Worm (Caenorhabditis elegans): ENCODE measurements around the gene C17C3.3.

The C17C3.3 gene

DNA sequence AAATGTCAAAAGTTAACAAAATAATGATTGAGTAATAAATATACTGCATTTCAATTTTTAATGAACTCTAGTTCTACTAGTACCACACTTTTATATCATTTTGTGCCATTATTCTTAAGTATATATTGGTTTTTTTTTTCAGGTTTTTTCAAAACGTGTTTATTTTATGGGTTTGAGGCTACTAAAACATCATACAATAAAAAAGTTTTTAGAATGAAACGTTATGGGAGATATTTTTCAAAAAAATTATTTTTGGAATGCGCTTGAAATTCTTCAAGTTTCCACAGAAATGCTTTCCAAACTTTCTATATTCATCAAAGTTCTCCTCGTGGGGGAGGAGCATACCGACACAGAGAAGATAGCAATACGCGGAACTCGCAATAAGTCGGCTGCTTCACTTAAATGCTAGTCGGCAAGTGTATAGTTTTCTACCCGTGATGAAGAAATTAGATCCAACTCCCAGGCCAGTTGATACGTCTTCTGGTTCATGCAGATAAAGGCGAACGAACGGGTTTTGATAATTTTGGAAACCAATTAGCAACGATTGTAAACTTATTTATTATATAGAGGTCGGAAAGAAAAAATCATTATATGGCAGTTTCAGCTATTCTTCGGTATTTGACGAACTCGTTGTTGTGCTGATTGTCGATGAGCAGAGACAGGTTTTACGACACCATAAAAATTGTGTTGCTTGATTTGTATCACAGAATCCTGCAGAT is 37.9 kb downstream of the C17C3.3 start, which contains the start of gene C17G10.10 (continued):
- TF ChIP-seq ceh-88 (GFP tag; IDR thresholded peaks at IDR 0.05) (no peak), nhr-20 (tag; optimal IDR thresholded peaks at IDR 0.05) (peak; percentile 95), ceh-63 (GFP tag; optimal IDR thresholded peaks at IDR 0.05) (no peak), lsy-2 (tag; optimal IDR thresholded peaks at IDR 0.05) (peak; percentile 54 to 70), zag-1 (tag; optimal IDR thresholded peaks at IDR 0.05) (no peak), aly-2 (tag; optimal IDR thresholded peaks at IDR 0.05) (peak; percentile 78), elt-2 (tag; optimal IDR thresholded peaks at IDR 0.05) (peak; percentile 93), ztf-11 (tag; optimal IDR thresholded peaks at IDR 0.05) (no peak), pag-3 (tag; optimal IDR thresholded peaks at IDR 0.05; ENCODE audit: borderline replicate concordance, insufficient read depth) (no peak), sptf-1 (tag; optimal IDR thresholded peaks at IDR 0.05) (no peak), fkh-8 (tag; optimal IDR thresholded peaks at IDR 0.05) (no peak), fos-1 (tag; optimal IDR thresholded peaks at IDR 0.05) (peak; percentile 65), unc-130 (tag; optimal IDR thresholded peaks at IDR 0.05) (peak; percentile 60), efl-3 (GFP tag; optimal IDR thresholded peaks at IDR 0.05) (peak; percentile 4), lir-3 (tag; optimal IDR thresholded peaks at IDR 0.05; ENCODE audit: poor library complexity) (peak; percentile 28), tbx-2 (tag; optimal IDR thresholded peaks at IDR 0.05) (peak; percentile 73), hpl-2 (GFP tag; optimal IDR thresholded peaks at IDR 0.05) (peak; percentile 57), mab-9 (GFP tag; IDR thresholded peaks at IDR 0.05) (no peak), mdl-1 (tag; optimal IDR thresholded peaks at IDR 0.05) (peak in 1 of 2 experiments; percentile 82), nhr-84 (tag; optimal IDR thresholded peaks at IDR 0.05) (no peak), ces-1 (GFP tag; optimal IDR thresholded peaks at IDR 0.05) (no peak), nhr-90 (tag; optimal IDR thresholded peaks at IDR 0.05; ENCODE audit: poor library complexity) (peak; percentile 93), egl-13 (tag; optimal IDR thresholded peaks at IDR 0.05) (peak; percentile 6), nhr-237 (tag; optimal IDR thresholded peaks at IDR 0.05) (no peak), snpc-4 (tag; optimal IDR thresholded peaks at IDR 0.05) (peak; percentile 99), rnt-1 (tag; optimal IDR thresholded peaks at IDR 0.05) (peak; percentile 92), C16A3.4 (tag; optimal IDR thresholded peaks at IDR 0.05) (peak; percentile 45), C34B4.2 (tag; optimal IDR thresholded peaks at IDR 0.05) (no peak), pax-3 (tag; optimal IDR thresholded peaks at IDR 0.05) (peak; percentile 19), ceh-90 (tag; optimal IDR thresholded peaks at IDR 0.05) (no peak), fkh-10 (GFP tag; optimal IDR thresholded peaks at IDR 0.05) (no peak), nhr-47 (tag; optimal IDR thresholded peaks at IDR 0.05) (peak; percentile 86), nhr-85 (tag) (peak; percentile 92), blmp-1 (tag; optimal IDR thresholded peaks at IDR 0.05) (peak; percentile 34), sup-37 (GFP tag; optimal IDR thresholded peaks at IDR 0.05) (peak; percentile 75), zip-4 (GFP tag; optimal IDR thresholded peaks at IDR 0.05) (peak; percentile 43), mef-2 (tag; optimal IDR thresholded peaks at IDR 0.05) (no peak), nhr-12 (tag; optimal IDR thresholded peaks at IDR 0.05) (no peak), F16B12.6 (tag; optimal IDR thresholded peaks at IDR 0.05) (peak; percentile 14), nhr-11 (tag; optimal IDR thresholded peaks at IDR 0.05) (peak; percentile 35), hlh-17 (GFP tag; optimal IDR thresholded peaks at IDR 0.05; ENCODE audit: borderline replicate concordance) (peak; percentile 59), egl-27 (tag; optimal IDR thresholded peaks at IDR 0.05) (no peak), aha-1 (tag; optimal IDR thresholded peaks at IDR 0.05) (no peak)
